Worm (Caenorhabditis elegans) whole organism, L1 larva: ENCODE measurements around the gene mfsd-13.2.
A peak's percentile ranks its signal among the peaks of the same experiment; 100 is the strongest.

Experiments used
- C16A3.4 ChIP-seq: fragments of 150-350 bp; optimal IDR thresholded peaks from 2 replicates; lab custom pipeline; 2014; ENCODE audit warnings: missing biosample characterization, missing genetic modification characterization
- F16B12.6 ChIP-seq: fragments of 150-350 bp; optimal IDR thresholded peaks from 2 replicates; lab custom pipeline; 2014; ENCODE audit warnings: missing biosample characterization, missing genetic modification characterization
- aha-1 ChIP-seq: fragments of 150-350 bp; optimal IDR thresholded peaks from 2 replicates; lab custom pipeline; 2014; ENCODE audit warnings: missing biosample characterization, missing genetic modification characterization
- alr-1 ChIP-seq: fragments of 200-800 bp; sonication (Bioruptor generic); optimal IDR thresholded peaks from 2 replicates; lab custom pipeline; 2018; ENCODE audit warnings: borderline replicate concordance, mild to moderate bottlenecking, missing genetic modification characterization, missing compliant biosample characterization
- blmp-1 ChIP-seq: fragments of 150-350 bp; optimal IDR thresholded peaks from 2 replicates; lab custom pipeline; 2014; ENCODE audit warnings: missing biosample characterization, missing genetic modification characterization
- ceh-8 ChIP-seq: fragments of 200-800 bp; sonication (Bioruptor generic); optimal IDR thresholded peaks from 2 replicates; lab custom pipeline; 2018; ENCODE audit warnings: mild to moderate bottlenecking, missing genetic modification characterization, moderate library complexity, missing compliant biosample characterization
- ceh-82 ChIP-seq, 3 experiments: fragments of 150-350 bp in 1 of 3; sonication (generic microtip) in 2 of 3; optimal IDR thresholded peaks; 2 replicates each; lab custom pipeline; 2014 to 2017; ENCODE audit warnings: missing biosample characterization in 3 of 3, missing genetic modification characterization in 3 of 3
- ceh-90 ChIP-seq: sonication (generic microtip); optimal IDR thresholded peaks from 2 replicates; lab custom pipeline; 2016; ENCODE audit warnings: missing genetic modification characterization, missing compliant biosample characterization
- dpl-1 ChIP-seq, 3 experiments: fragments of 150-350 bp in 2 of 3; sonication (generic microtip) in 1 of 3; optimal IDR thresholded peaks; 2 replicates each; lab custom pipeline; 2014 to 2017; ENCODE audit warnings: missing biosample characterization in 3 of 3, missing genetic modification characterization in 3 of 3, missing genetic modification reagents in 3 of 3
- dsc-1 ChIP-seq: sonication (generic microtip); optimal IDR thresholded peaks from 2 replicates; lab custom pipeline; 2016; ENCODE audit warnings: mild to moderate bottlenecking, missing genetic modification characterization, missing compliant biosample characterization
- efl-1 ChIP-seq, 4 experiments: fragments of 150-350 bp; optimal IDR thresholded peaks in 3 of 4; peaks in 1 of 4; 1 replicate in 1 of 4; 2 replicates in 3 of 4; lab custom pipeline; 2014; ENCODE audit warnings: missing biosample characterization in 2 of 4, missing genetic modification characterization in 2 of 4, missing genetic modification reagents in 2 of 4
- egl-13 ChIP-seq: sonication (generic microtip); optimal IDR thresholded peaks from 2 replicates; lab custom pipeline; 2016; ENCODE audit warnings: missing genotype, missing genetic modification reagents, missing genetic modification characterization, missing compliant biosample characterization
- elt-3 ChIP-seq, 6 experiments: fragments of 150-350 bp in 1 of 6; sonication (generic microtip); optimal IDR thresholded peaks; 2 replicates each; lab custom pipeline; 2017 to 2018; ENCODE audit warnings: missing biosample characterization in 6 of 6, missing genetic modification characterization in 6 of 6, inconsistent platforms in 1 of 6
- ets-5 ChIP-seq: fragments of 200-800 bp; sonication (Bioruptor generic); IDR thresholded peaks from 2 replicates; pipeline ENCODE4 v1.3.6; 2022; ENCODE audit warnings: missing genetic modification characterization, missing compliant biosample characterization
- fkh-10 ChIP-seq: sonication (generic microtip); optimal IDR thresholded peaks from 2 replicates; lab custom pipeline; 2017; ENCODE audit warnings: missing biosample characterization, missing genetic modification reagents, missing genetic modification characterization
- fkh-4 ChIP-seq: sonication (generic microtip); optimal IDR thresholded peaks from 2 replicates; lab custom pipeline; 2016; ENCODE audit warnings: missing compliant biosample characterization, missing genetic modification characterization, borderline replicate concordance
- fkh-8 ChIP-seq: sonication (generic microtip); optimal IDR thresholded peaks from 2 replicates; lab custom pipeline; 2016; ENCODE audit warnings: mild to moderate bottlenecking, missing genetic modification characterization, missing compliant biosample characterization
- fos-1 ChIP-seq: fragments of 150-350 bp; optimal IDR thresholded peaks from 2 replicates; lab custom pipeline; 2014; ENCODE audit warnings: missing biosample characterization, missing genetic modification characterization
- hlh-4 ChIP-seq: sonication (generic microtip); optimal IDR thresholded peaks from 2 replicates; lab custom pipeline; 2016; ENCODE audit warnings: mild to moderate bottlenecking, missing genetic modification characterization, missing compliant biosample characterization
- hpl-2 ChIP-seq: fragments of 150-350 bp; optimal IDR thresholded peaks from 2 replicates; lab custom pipeline; 2014; ENCODE audit warnings: missing biosample characterization, missing genetic modification reagents, missing genetic modification characterization
- irx-1 ChIP-seq: sonication (generic microtip); optimal IDR thresholded peaks from 2 replicates; lab custom pipeline; 2016; ENCODE audit warnings: missing genetic modification characterization, missing compliant biosample characterization
- lin-14 ChIP-seq: fragments of 200-800 bp; sonication (Bioruptor generic); optimal IDR thresholded peaks from 2 replicates; lab custom pipeline; 2018; ENCODE audit warnings: mild to moderate bottlenecking, missing genetic modification characterization, moderate library complexity, missing compliant biosample characterization
- lin-15B ChIP-seq: fragments of 150-350 bp; sonication (generic microtip); optimal IDR thresholded peaks from 3 replicates; lab custom pipeline; 2014; ENCODE audit warnings: missing biosample characterization, missing genetic modification characterization
- lin-35 ChIP-seq, 2 experiments: fragments of 150-350 bp; optimal IDR thresholded peaks; 2 replicates each; lab custom pipeline; 2014; ENCODE audit warnings: missing biosample characterization in 2 of 2, missing genetic modification characterization in 2 of 2, missing genetic modification reagents in 2 of 2
- lir-3 ChIP-seq: sonication (generic microtip); optimal IDR thresholded peaks from 2 replicates; lab custom pipeline; 2016; ENCODE audit warnings: mild to moderate bottlenecking, missing genetic modification characterization, moderate library complexity, missing compliant biosample characterization; ENCODE audit not compliant: poor library complexity
- lsy-2 ChIP-seq, 2 experiments: fragments of 150-350 bp; optimal IDR thresholded peaks; 2 replicates each; lab custom pipeline; 2014; ENCODE audit warnings: missing biosample characterization in 2 of 2, missing genetic modification characterization in 2 of 2
- mdl-1 ChIP-seq, 2 experiments: fragments of 150-350 bp; optimal IDR thresholded peaks; 2 replicates each; lab custom pipeline; 2014 to 2017; ENCODE audit warnings: missing biosample characterization in 2 of 2, missing genetic modification characterization in 2 of 2, inconsistent platforms in 1 of 2
- mep-1 ChIP-seq: fragments of 150-350 bp; optimal IDR thresholded peaks from 2 replicates; lab custom pipeline; 2014; ENCODE audit warnings: missing biosample characterization, missing genetic modification characterization
- nhr-19 ChIP-seq: fragments of 200-800 bp; sonication (Bioruptor generic); conservative IDR thresholded peaks from 2 replicates; pipeline ENCODE4 v1.3.6; 2022; ENCODE audit warnings: missing genetic modification characterization, missing compliant biosample characterization
- nhr-20 ChIP-seq: sonication (generic microtip); optimal IDR thresholded peaks from 2 replicates; lab custom pipeline; 2016; ENCODE audit warnings: mild to moderate bottlenecking, missing genetic modification characterization, missing compliant biosample characterization
- nhr-28 ChIP-seq: fragments of 150-350 bp; optimal IDR thresholded peaks from 2 replicates; lab custom pipeline; 2014; ENCODE audit warnings: missing biosample characterization, missing genetic modification characterization
- nhr-47 ChIP-seq: sonication (generic microtip); optimal IDR thresholded peaks from 2 replicates; lab custom pipeline; 2016; ENCODE audit warnings: mild to moderate bottlenecking, missing genetic modification characterization, moderate library complexity, missing compliant biosample characterization
- nhr-71 ChIP-seq: sonication (generic microtip); optimal IDR thresholded peaks from 2 replicates; lab custom pipeline; 2016; ENCODE audit warnings: mild to moderate bottlenecking, missing genetic modification characterization, moderate library complexity, missing compliant biosample characterization
- nhr-85 ChIP-seq: sonication (generic microtip); peaks from one replicate; lab custom pipeline; 2016; ENCODE audit warnings: missing genetic modification characterization, inconsistent platforms, missing compliant biosample characterization
- pag-3 ChIP-seq: sonication (generic microtip); optimal IDR thresholded peaks from 2 replicates; lab custom pipeline; 2017; ENCODE audit warnings: missing genetic modification characterization, mild to moderate bottlenecking, missing compliant biosample characterization, antibody characterized with exemption, borderline replicate concordance; ENCODE audit not compliant: insufficient read depth
- pax-3 ChIP-seq: fragments of 200-800 bp; sonication (Bioruptor generic); optimal IDR thresholded peaks from 2 replicates; lab custom pipeline; 2018; ENCODE audit warnings: mild to moderate bottlenecking, missing genetic modification characterization, moderate library complexity, missing compliant biosample characterization
- snpc-4 ChIP-seq: fragments of 150-350 bp; optimal IDR thresholded peaks from 2 replicates; lab custom pipeline; 2014; ENCODE audit warnings: missing biosample characterization, missing genetic modification characterization
- snu-23 ChIP-seq: sonication (generic microtip); optimal IDR thresholded peaks from 2 replicates; lab custom pipeline; 2016; ENCODE audit warnings: missing genetic modification characterization, missing compliant biosample characterization
- sox-4 ChIP-seq: sonication (generic microtip); optimal IDR thresholded peaks from 2 replicates; lab custom pipeline; 2016; ENCODE audit warnings: missing genetic modification characterization, missing compliant biosample characterization
- swsn-7 ChIP-seq: sonication (generic microtip); optimal IDR thresholded peaks from 2 replicates; lab custom pipeline; 2016; ENCODE audit warnings: missing genetic modification characterization, missing compliant biosample characterization
- xbp-1 ChIP-seq: sonication (generic microtip); optimal IDR thresholded peaks from 2 replicates; lab custom pipeline; 2016; ENCODE audit warnings: missing genetic modification characterization, missing compliant biosample characterization

mfsd-13.2 gene

DNA sequence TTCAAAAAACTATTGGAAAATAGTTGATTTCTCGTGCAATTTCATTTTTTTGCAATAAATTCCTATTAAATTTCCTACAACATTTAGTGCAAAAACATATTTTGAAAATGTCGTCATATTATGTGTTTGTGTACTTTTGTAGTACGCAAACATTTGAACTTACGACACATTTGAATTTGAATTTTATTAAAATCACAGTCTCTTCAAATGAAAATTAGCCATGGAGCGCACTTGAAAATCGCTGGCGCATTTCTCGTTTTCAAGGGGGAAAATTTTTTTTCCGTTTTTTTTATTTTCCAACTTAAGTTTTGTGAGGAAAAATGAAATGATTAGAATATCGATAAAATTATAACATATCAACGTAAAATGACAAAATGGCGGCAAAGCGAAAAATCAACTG lies 18.1 kb downstream of the mfsd-13.2 start:
- TF ChIP-seq nhr-71 = peak; percentile 63
- peak; percentile 48 for TF ChIP-seq snu-23
- no peak for TF ChIP-seq fkh-10
- TF ChIP-seq C16A3.4 = no peak
- TF ChIP-seq swsn-7 (tag; lab: Kevin White, UChicago) = peak; percentile 23
- TF ChIP-seq nhr-20 (tag; lab: Kevin White, UChicago) = peak; percentile 56
- TF ChIP-seq elt-3 (tag; optimal IDR thresholded peaks at IDR 0.05; lab: Kevin White, UChicago) = no peak
- no peak for TF ChIP-seq lir-3 (tag; lab: Kevin White, UChicago)
- peak; percentile 14 for TF ChIP-seq snpc-4 (tag; lab: Kevin White, UChicago)
- TF ChIP-seq hpl-2 (GFP tag; lab: Kevin White, UChicago) = peak; percentile 82
- TF ChIP-seq lin-15B = peak; percentile 5
- TF ChIP-seq xbp-1 (tag; lab: Kevin White, UChicago) = peak; percentile 19
- peak; percentile 62 for TF ChIP-seq F16B12.6
- TF ChIP-seq aha-1 = no peak
- TF ChIP-seq ets-5 (GFP tag; lab: Robert Waterston, UW) = no peak
- no peak for TF ChIP-seq fos-1
- TF ChIP-seq irx-1 (tag; lab: Kevin White, UChicago) = peak; percentile 11
- TF ChIP-seq alr-1 (tag; lab: Kevin White, UChicago) = no peak
- peak; percentile 74 to 93 for TF ChIP-seq efl-1 (optimal IDR thresholded peaks at IDR 0.05; lab: Kevin White, UChicago)
- TF ChIP-seq efl-1 (GFP tag; optimal IDR thresholded peaks at IDR 0.05 in 1 of 2; lab: Kevin White, UChicago) = peak; percentile 75 to 93
- TF ChIP-seq pag-3 = no peak
- no peak for TF ChIP-seq fkh-8 (tag; lab: Kevin White, UChicago)
- TF ChIP-seq ceh-90 = no peak
- TF ChIP-seq dsc-1 (tag; lab: Kevin White, UChicago) = peak; percentile 51
- TF ChIP-seq lsy-2 (tag; optimal IDR thresholded peaks at IDR 0.05; lab: Kevin White, UChicago) = peak; percentile 75 to 86
- TF ChIP-seq egl-13 (tag; lab: Kevin White, UChicago) = peak; percentile 5
- TF ChIP-seq pax-3 = no peak
- TF ChIP-seq lin-35 (GFP tag; optimal IDR thresholded peaks at IDR 0.05; lab: Kevin White, UChicago) = peak in 1 of 2 experiments; percentile 82
- TF ChIP-seq mdl-1 (tag; optimal IDR thresholded peaks at IDR 0.05; lab: Kevin White, UChicago) = no peak
- TF ChIP-seq nhr-85 = peak; percentile 67
- peak; percentile 55 for TF ChIP-seq nhr-47 (tag; lab: Kevin White, UChicago)
- TF ChIP-seq mep-1 (tag; lab: Kevin White, UChicago) = peak; percentile 22
- peak; percentile 50 for TF ChIP-seq lin-14
- TF ChIP-seq dpl-1 (GFP tag; optimal IDR thresholded peaks at IDR 0.05; lab: Kevin White, UChicago) = peak; percentile 42 to 67 (median 65)
- TF ChIP-seq nhr-19 (GFP tag; lab: Robert Waterston, UW) = peak; percentile 30; the same call in 1 of the 2 replicates
- TF ChIP-seq fkh-4 (tag; lab: Kevin White, UChicago) = no peak

DNA sequence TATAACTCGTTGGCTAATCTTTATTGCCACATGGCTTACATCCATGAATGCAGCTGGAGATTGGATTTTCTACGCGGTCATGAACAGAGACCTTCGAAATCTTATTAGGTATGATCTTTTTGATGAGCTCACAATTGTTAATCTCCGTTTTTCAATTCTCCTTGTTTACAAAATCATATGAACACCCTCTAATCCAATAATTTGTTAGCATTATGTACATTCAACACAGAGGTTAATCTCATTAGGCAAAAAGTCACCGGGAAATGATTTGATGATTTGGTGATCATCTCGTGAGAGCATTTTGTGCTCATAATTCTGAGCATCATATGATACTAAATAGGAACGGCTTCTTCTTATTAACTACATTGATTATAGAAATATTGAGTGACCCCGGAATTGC lies 19.4 kb downstream of the mfsd-13.2 start:
- TF ChIP-seq dsc-1 (tag; lab: Kevin White, UChicago) (peak; percentile 99), pax-3 (peak; percentile 73), nhr-47 (tag; lab: Kevin White, UChicago) (peak; percentile 30), sox-4 (tag; lab: Kevin White, UChicago) (peak; percentile 17), hlh-4 (tag; lab: Kevin White, UChicago) (no peak), lsy-2 (tag; optimal IDR thresholded peaks at IDR 0.05; lab: Kevin White, UChicago) (no peak), ceh-8 (GFP tag; lab: Kevin White, UChicago) (peak; percentile 8), efl-1 (optimal IDR thresholded peaks at IDR 0.05; lab: Kevin White, UChicago) (no peak), efl-1 (GFP tag; optimal IDR thresholded peaks at IDR 0.05 in 1 of 2; lab: Kevin White, UChicago) (peak in 1 of 2 experiments; percentile 67)

DNA sequence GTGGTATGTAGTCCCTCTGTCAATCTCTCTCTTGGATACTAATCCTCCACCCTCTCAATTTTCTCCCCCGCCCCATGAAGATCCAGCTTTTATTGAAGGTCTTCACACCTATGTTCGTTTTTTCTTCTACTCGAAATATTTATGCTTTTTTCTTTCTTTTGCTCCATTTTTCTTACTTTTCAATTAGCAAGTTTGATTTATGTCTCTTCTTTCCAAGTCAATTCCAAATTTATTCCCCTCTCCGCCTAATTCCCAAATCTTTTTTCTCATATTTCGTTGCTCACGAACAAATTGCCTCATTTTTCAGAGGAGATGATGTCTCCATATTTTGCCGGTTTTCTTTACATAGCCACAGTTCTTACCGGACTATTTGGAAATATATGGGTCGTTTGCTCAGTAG lies 21.3 kb downstream of the mfsd-13.2 start, which contains the start of gene npr-31:
npr-31 (plus strand) TSS at position 301 of the 400 bp plus-strand sequence.
- no peak for TF ChIP-seq efl-1 (optimal IDR thresholded peaks at IDR 0.05; lab: Kevin White, UChicago)
- no peak for TF ChIP-seq efl-1 (GFP tag; optimal IDR thresholded peaks at IDR 0.05 in 1 of 2; lab: Kevin White, UChicago)
- no peak for TF ChIP-seq blmp-1 (tag; lab: Kevin White, UChicago)
- TF ChIP-seq hlh-4 (tag; lab: Kevin White, UChicago) = no peak
- no peak for TF ChIP-seq nhr-28 (tag; lab: Kevin White, UChicago)
- no peak for TF ChIP-seq lir-3 (tag; lab: Kevin White, UChicago)
- no peak for TF ChIP-seq dpl-1 (GFP tag; optimal IDR thresholded peaks at IDR 0.05; lab: Kevin White, UChicago)
- TF ChIP-seq ceh-82 (tag; optimal IDR thresholded peaks at IDR 0.05; lab: Kevin White, UChicago) = no peak
- TF ChIP-seq, all 84 proteins: peak for 0
